Worm (Caenorhabditis elegans): Measurements from ENCODE around the gene F26D11.2.

- TF ChIP-seq mcd-1 (GFP tag; IDR thresholded peaks at IDR 0.05), result no peak
- no peak for TF ChIP-seq egl-44 (GFP tag; IDR thresholded peaks at IDR 0.05)
- no peak for TF ChIP-seq D2030.7 (GFP tag; IDR thresholded peaks at IDR 0.05)
- no peak for TF ChIP-seq die-1 (tag; optimal IDR thresholded peaks at IDR 0.05)
- TF ChIP-seq unc-62 (GFP tag; optimal IDR thresholded peaks at IDR 0.05), result no peak
- TF ChIP-seq snpc-4 (GFP tag; optimal IDR thresholded peaks at IDR 0.05), result no peak
- no peak for TF ChIP-seq snpc-4 (tag; optimal IDR thresholded peaks at IDR 0.05)
- TF ChIP-seq ama-1 (optimal IDR thresholded peaks at IDR 0.05), result no peak
- TF ChIP-seq ama-1 (GFP tag; optimal IDR thresholded peaks at IDR 0.05), result no peak
- TF ChIP-seq Y67H2A.10 (GFP tag; conservative IDR thresholded peaks at IDR 0.05), result no peak
- TF ChIP-seq fkh-3 (tag; optimal IDR thresholded peaks at IDR 0.05), result no peak
- no peak for TF ChIP-seq F52B5.7 (tag; optimal IDR thresholded peaks at IDR 0.05)
Measured at ce11 chrV:7937152-7937551, 21.9 kb upstream of the F26D11.2 start, which contains the start of gene srsx-3.

All from whole organism, young adult.